Worm (Caenorhabditis elegans): ENCODE measurements around the gene shw-3.

Gene shw-3

DNA sequence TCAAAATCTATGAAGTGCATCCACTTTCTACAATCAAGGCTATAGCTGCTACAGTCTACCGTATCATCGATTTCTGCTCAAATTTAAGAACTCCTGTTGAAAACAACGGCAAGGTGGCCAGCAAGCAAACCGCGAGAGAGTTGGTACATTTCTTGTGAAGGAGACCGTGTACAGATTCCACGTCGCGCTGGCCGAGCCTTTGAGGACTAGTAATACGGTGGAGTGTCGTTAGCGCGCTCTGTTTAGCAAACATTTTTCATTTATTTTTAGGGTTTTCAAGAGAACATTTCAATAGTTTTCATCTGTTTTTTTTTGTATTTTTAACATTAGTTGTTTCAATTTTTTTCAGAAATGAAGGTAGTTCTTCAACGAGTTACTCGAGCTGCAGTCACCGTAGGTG is 34.7 kb downstream of the shw-3 start, which contains the start of gene pqn-68:
Gene pqn-68, plus strand, starts transcription at position 350 of the 400 bp plus-strand sequence.
- TF ChIP-seq mcd-1 (GFP tag; IDR thresholded peaks at IDR 0.05) (0 out of 2 replicates have a peak, but pooled peaks have one; percentile 24), let-607 (tag; optimal IDR thresholded peaks at IDR 0.05) (peak; percentile 61 to 62), nfyb-1 (GFP tag; IDR thresholded peaks at IDR 0.05) (0 out of 2 replicates have a peak, but pooled peaks have one; percentile 22), attf-3 (GFP tag; conservative IDR thresholded peaks at IDR 0.05) (peak; percentile 91), Y53G8AR.9 (GFP tag; conservative IDR thresholded peaks at IDR 0.05) (no peak), lir-1 (GFP tag; conservative IDR thresholded peaks at IDR 0.05) (no peak), ztf-22 (GFP tag; optimal IDR thresholded peaks at IDR 0.05) (no peak), nhr-80 (tag; optimal IDR thresholded peaks at IDR 0.05) (no peak)

DNA sequence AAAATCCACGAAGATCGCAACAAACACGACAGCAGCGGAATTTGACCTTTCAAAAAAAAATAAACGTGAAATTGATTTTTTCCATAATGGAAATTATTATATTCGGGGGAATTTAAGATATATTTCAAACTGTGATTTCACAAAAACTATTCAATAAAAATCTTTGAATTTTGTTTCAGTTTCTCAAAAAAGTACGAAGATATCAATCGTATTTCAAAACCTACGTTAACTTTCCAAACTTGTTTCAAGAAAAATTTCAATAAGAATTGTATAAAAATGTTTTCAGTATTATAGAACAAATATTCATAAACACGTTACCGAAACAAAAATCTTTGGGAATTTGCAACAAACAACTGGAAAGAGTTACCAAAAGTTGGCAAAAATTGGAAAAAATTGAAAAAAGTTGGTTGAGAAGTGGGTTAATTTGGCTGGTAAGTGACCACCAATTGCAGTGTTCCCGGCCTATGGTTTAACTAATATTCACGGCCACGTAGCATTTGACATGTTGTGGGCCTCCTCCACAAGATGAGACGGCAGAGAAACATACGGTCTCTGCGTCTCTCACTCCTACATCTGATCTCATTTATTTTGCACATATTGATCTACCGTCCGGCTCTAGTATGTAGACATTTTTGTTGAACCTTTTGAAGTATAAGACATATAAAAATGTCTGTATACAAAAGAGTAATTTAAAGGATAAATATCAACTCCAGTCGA is 36.0 kb downstream of the shw-3 start, which contains the start of the genes T16G1.9 and T16G1.18:
Gene T16G1.9, minus strand, starts transcription at position 51 of the 717 bp plus-strand sequence.
Gene T16G1.18, plus strand, starts transcription at position 493 of the 717 bp plus-strand sequence.
- TF ChIP-seq mcd-1 (GFP tag; IDR thresholded peaks at IDR 0.05), result peak; percentile 35; the same call in 1 of the 2 replicates
- TF ChIP-seq attf-5 (GFP tag; optimal IDR thresholded peaks at IDR 0.05), result peak; percentile 68
- TF ChIP-seq attf-3 (GFP tag; conservative IDR thresholded peaks at IDR 0.05), result peak; percentile 81
- peak; percentile 86 to 92 for TF ChIP-seq let-607 (tag; optimal IDR thresholded peaks at IDR 0.05)
- no peak for TF ChIP-seq F52B5.7 (tag; optimal IDR thresholded peaks at IDR 0.05)
- TF ChIP-seq lsy-27 (tag; optimal IDR thresholded peaks at IDR 0.05; ENCODE audit: borderline replicate concordance, insufficient read depth), result no peak
- TF ChIP-seq snpc-4 (GFP tag; optimal IDR thresholded peaks at IDR 0.05), result no peak
- TF ChIP-seq snpc-4 (tag; optimal IDR thresholded peaks at IDR 0.05), result peak in 1 of 4 experiments; percentile 33
- peak; percentile 37; the same call in 1 of the 2 replicates for TF ChIP-seq dox-1 (GFP tag; IDR thresholded peaks at IDR 0.05)
- peak; percentile 81; the same call in 1 of the 2 replicates for TF ChIP-seq hmg-1.2 (GFP tag; IDR thresholded peaks at IDR 0.05)
- TF ChIP-seq nhr-80 (tag; optimal IDR thresholded peaks at IDR 0.05), result peak; percentile 51
- peak; percentile 19 for TF ChIP-seq efl-1 (GFP tag; optimal IDR thresholded peaks at IDR 0.05)

DNA sequence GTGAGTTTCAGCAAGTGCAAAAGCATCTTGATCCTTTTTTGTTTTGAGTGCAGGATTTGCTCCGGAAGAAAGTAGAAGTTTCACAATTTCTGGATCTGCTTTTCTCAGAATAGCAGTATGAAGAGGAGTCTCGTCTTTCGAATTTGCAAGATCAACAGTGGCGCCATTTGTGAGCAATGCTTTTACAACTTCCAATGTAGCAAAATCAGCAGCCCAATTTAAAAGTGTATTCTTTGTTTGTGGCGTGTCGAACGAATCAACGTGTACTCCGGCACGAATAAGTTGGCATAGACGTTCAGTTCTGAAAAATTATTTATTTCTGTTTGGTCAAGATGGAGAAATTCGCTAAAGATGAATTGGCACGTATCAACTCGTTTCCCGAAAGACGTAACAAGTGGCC is 37.4 kb downstream of the shw-3 start, which contains the start of gene T16G1.13:
Gene T16G1.13, plus strand, starts transcription at position 301 of the 400 bp plus-strand sequence.
- no peak for TF ChIP-seq gei-17 (GFP tag; optimal IDR thresholded peaks at IDR 0.05)
- TF ChIP-seq nhr-120 (GFP tag; IDR thresholded peaks at IDR 0.05), result no peak
- TF ChIP-seq lin-40 (tag; optimal IDR thresholded peaks at IDR 0.05), result no peak
- TF ChIP-seq K11D2.4 (GFP tag; IDR thresholded peaks at IDR 0.05), result no peak
- TF ChIP-seq madf-3 (GFP tag; IDR thresholded peaks at IDR 0.05), result no peak
- TF ChIP-seq efl-1 (GFP tag; optimal IDR thresholded peaks at IDR 0.05), result no peak
- no peak for TF ChIP-seq snpc-3.4 (tag; optimal IDR thresholded peaks at IDR 0.05)
- no peak for TF ChIP-seq F37B4.10 (GFP tag; IDR thresholded peaks at IDR 0.05)
- no peak for TF ChIP-seq B0261.1 (tag; optimal IDR thresholded peaks at IDR 0.05)
- TF ChIP-seq snpc-4 (GFP tag; optimal IDR thresholded peaks at IDR 0.05), result no peak
- TF ChIP-seq snpc-4 (tag; optimal IDR thresholded peaks at IDR 0.05), result no peak
- no peak for TF ChIP-seq athp-1 (tag; optimal IDR thresholded peaks at IDR 0.05)

DNA sequence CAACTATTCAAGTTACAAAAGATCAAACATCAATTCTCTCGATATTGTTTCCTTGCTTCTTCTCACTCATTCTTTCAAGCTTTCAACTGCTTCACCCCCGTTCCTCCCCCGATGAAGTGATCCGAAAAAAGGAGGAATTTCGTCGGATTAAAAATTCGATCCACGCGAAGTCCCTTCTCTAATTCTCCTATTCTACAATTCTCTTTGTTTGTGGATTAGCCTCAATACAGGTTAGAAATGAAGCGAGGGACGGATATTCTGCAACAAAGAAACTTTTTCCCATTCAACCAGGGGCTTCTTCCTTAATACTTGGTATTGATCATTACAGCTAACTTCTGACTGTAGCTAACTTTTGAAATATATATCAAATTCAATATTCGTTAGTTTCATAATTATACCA is 42.2 kb downstream of the shw-3 start, which contains the start of gene grl-2:
Gene grl-2, plus strand, starts transcription at position 301 of the 400 bp plus-strand sequence.
- TF ChIP-seq xnd-1 (tag; optimal IDR thresholded peaks at IDR 0.05), result no peak
- no peak for TF ChIP-seq ekl-4 (GFP tag; IDR thresholded peaks at IDR 0.05)
- TF ChIP-seq akir-1 (GFP tag; optimal IDR thresholded peaks at IDR 0.05), result no peak
- TF ChIP-seq ceh-40 (GFP tag; IDR thresholded peaks at IDR 0.05), result no peak
- no peak for TF ChIP-seq nhr-90 (tag; optimal IDR thresholded peaks at IDR 0.05)
- no peak for TF ChIP-seq cebp-2 (GFP tag; IDR thresholded peaks at IDR 0.05)
- no peak for TF ChIP-seq B0019.2 (GFP tag; conservative IDR thresholded peaks at IDR 0.05)

Measured in whole organism, young adult.